Worm (Caenorhabditis elegans) whole organism, L1 larva: ENCODE data around the gene F09E5.8.
A peak's percentile ranks its signal among the peaks of the same experiment; 100 is the strongest.

Experiments
- F16B12.6 ChIP-seq: fragments of 150-350 bp; optimal IDR thresholded peaks from 2 replicates; lab custom pipeline; 2014; ENCODE audit warnings: missing biosample characterization, missing genetic modification characterization
- Y116A8C.19 ChIP-seq: sonication (generic microtip); optimal IDR thresholded peaks from 2 replicates; lab custom pipeline; 2016; ENCODE audit warnings: missing compliant biosample characterization, missing genetic modification characterization, borderline replicate concordance
- alr-1 ChIP-seq: fragments of 200-800 bp; sonication (Bioruptor generic); optimal IDR thresholded peaks from 2 replicates; lab custom pipeline; 2018; ENCODE audit warnings: borderline replicate concordance, mild to moderate bottlenecking, missing genetic modification characterization, missing compliant biosample characterization
- aly-2 ChIP-seq: fragments of 150-350 bp; optimal IDR thresholded peaks from 2 replicates; lab custom pipeline; 2014; ENCODE audit warnings: missing biosample characterization, missing genetic modification characterization
- blmp-1 ChIP-seq: fragments of 150-350 bp; optimal IDR thresholded peaks from 2 replicates; lab custom pipeline; 2014; ENCODE audit warnings: missing biosample characterization, missing genetic modification characterization
- ceh-63 ChIP-seq: fragments of 200-800 bp; sonication (Bioruptor generic); optimal IDR thresholded peaks from 2 replicates; lab custom pipeline; 2018; ENCODE audit warnings: mild to moderate bottlenecking, missing genetic modification characterization, missing compliant biosample characterization
- ceh-88 ChIP-seq: fragments of 200-800 bp; sonication (Bioruptor generic); IDR thresholded peaks from 2 replicates; pipeline ENCODE4 v1.3.6; 2022; ENCODE audit warnings: missing genetic modification characterization, missing compliant biosample characterization
- ces-1 ChIP-seq: fragments of 150-350 bp; optimal IDR thresholded peaks from 2 replicates; lab custom pipeline; 2014; ENCODE audit warnings: missing biosample characterization, missing genetic modification reagents, missing genetic modification characterization
- dsc-1 ChIP-seq: sonication (generic microtip); optimal IDR thresholded peaks from 2 replicates; lab custom pipeline; 2016; ENCODE audit warnings: mild to moderate bottlenecking, missing genetic modification characterization, missing compliant biosample characterization
- efl-1 ChIP-seq, 4 experiments: fragments of 150-350 bp; optimal IDR thresholded peaks in 3 of 4; peaks in 1 of 4; 1 replicate in 1 of 4; 2 replicates in 3 of 4; lab custom pipeline; 2014; ENCODE audit warnings: missing biosample characterization in 2 of 4, missing genetic modification characterization in 2 of 4, missing genetic modification reagents in 2 of 4
- efl-3 ChIP-seq: fragments of 200-800 bp; sonication (Bioruptor generic); optimal IDR thresholded peaks from 2 replicates; lab custom pipeline; 2018; ENCODE audit warnings: mild to moderate bottlenecking, missing genetic modification characterization, missing compliant biosample characterization
- egl-13 ChIP-seq: sonication (generic microtip); optimal IDR thresholded peaks from 2 replicates; lab custom pipeline; 2016; ENCODE audit warnings: missing genotype, missing genetic modification reagents, missing genetic modification characterization, missing compliant biosample characterization
- elt-2 ChIP-seq: sonication (generic microtip); optimal IDR thresholded peaks from 2 replicates; lab custom pipeline; 2016; ENCODE audit warnings: missing genetic modification characterization, mild to moderate bottlenecking, inconsistent platforms, missing compliant biosample characterization, missing genetic modification reagents
- elt-3 ChIP-seq, 6 experiments: fragments of 150-350 bp in 1 of 6; sonication (generic microtip); optimal IDR thresholded peaks; 2 replicates each; lab custom pipeline; 2017 to 2018; ENCODE audit warnings: missing biosample characterization in 6 of 6, missing genetic modification characterization in 6 of 6, inconsistent platforms in 1 of 6
- ets-5 ChIP-seq: fragments of 200-800 bp; sonication (Bioruptor generic); IDR thresholded peaks from 2 replicates; pipeline ENCODE4 v1.3.6; 2022; ENCODE audit warnings: missing genetic modification characterization, missing compliant biosample characterization
- fkh-8 ChIP-seq: sonication (generic microtip); optimal IDR thresholded peaks from 2 replicates; lab custom pipeline; 2016; ENCODE audit warnings: mild to moderate bottlenecking, missing genetic modification characterization, missing compliant biosample characterization
- fos-1 ChIP-seq: fragments of 150-350 bp; optimal IDR thresholded peaks from 2 replicates; lab custom pipeline; 2014; ENCODE audit warnings: missing biosample characterization, missing genetic modification characterization
- grh-1 ChIP-seq: fragments of 200-800 bp; sonication (Bioruptor generic); IDR thresholded peaks from 2 replicates; pipeline ENCODE4 v1.3.6; 2022; ENCODE audit warnings: missing genetic modification reagents, missing genetic modification characterization, missing compliant biosample characterization
- hpl-2 ChIP-seq: fragments of 150-350 bp; optimal IDR thresholded peaks from 2 replicates; lab custom pipeline; 2014; ENCODE audit warnings: missing biosample characterization, missing genetic modification reagents, missing genetic modification characterization
- jun-1 ChIP-seq: fragments of 150-350 bp; optimal IDR thresholded peaks from 2 replicates; lab custom pipeline; 2014; ENCODE audit warnings: missing biosample characterization, missing genetic modification reagents, missing genetic modification characterization
- lin-13 ChIP-seq: fragments of 150-350 bp; optimal IDR thresholded peaks from 2 replicates; lab custom pipeline; 2014; ENCODE audit warnings: missing biosample characterization, missing genetic modification reagents, missing genetic modification characterization
- lin-14 ChIP-seq: fragments of 200-800 bp; sonication (Bioruptor generic); optimal IDR thresholded peaks from 2 replicates; lab custom pipeline; 2018; ENCODE audit warnings: mild to moderate bottlenecking, missing genetic modification characterization, moderate library complexity, missing compliant biosample characterization
- lir-3 ChIP-seq: sonication (generic microtip); optimal IDR thresholded peaks from 2 replicates; lab custom pipeline; 2016; ENCODE audit warnings: mild to moderate bottlenecking, missing genetic modification characterization, moderate library complexity, missing compliant biosample characterization; ENCODE audit not compliant: poor library complexity
- lsy-2 ChIP-seq, 2 experiments: fragments of 150-350 bp; optimal IDR thresholded peaks; 2 replicates each; lab custom pipeline; 2014; ENCODE audit warnings: missing biosample characterization in 2 of 2, missing genetic modification characterization in 2 of 2
- mab-9 ChIP-seq: fragments of 200-800 bp; sonication (Bioruptor generic); IDR thresholded peaks from 2 replicates; pipeline ENCODE4 v1.3.6; 2022; ENCODE audit warnings: missing genetic modification reagents, missing genetic modification characterization, missing compliant biosample characterization
- mef-2 ChIP-seq: fragments of 150-350 bp; optimal IDR thresholded peaks from 2 replicates; lab custom pipeline; 2014; ENCODE audit warnings: missing biosample characterization, missing genetic modification characterization
- mep-1 ChIP-seq: fragments of 150-350 bp; optimal IDR thresholded peaks from 2 replicates; lab custom pipeline; 2014; ENCODE audit warnings: missing biosample characterization, missing genetic modification characterization
- nhr-12 ChIP-seq: sonication (generic microtip); optimal IDR thresholded peaks from 2 replicates; lab custom pipeline; 2017; ENCODE audit warnings: missing biosample characterization, missing genetic modification characterization
- nhr-20 ChIP-seq: sonication (generic microtip); optimal IDR thresholded peaks from 2 replicates; lab custom pipeline; 2016; ENCODE audit warnings: mild to moderate bottlenecking, missing genetic modification characterization, missing compliant biosample characterization
- nhr-237 ChIP-seq: fragments of 150-350 bp; optimal IDR thresholded peaks from 2 replicates; lab custom pipeline; 2014; ENCODE audit warnings: missing biosample characterization, missing genetic modification characterization
- nhr-28 ChIP-seq: fragments of 150-350 bp; optimal IDR thresholded peaks from 2 replicates; lab custom pipeline; 2014; ENCODE audit warnings: missing biosample characterization, missing genetic modification characterization
- nhr-47 ChIP-seq: sonication (generic microtip); optimal IDR thresholded peaks from 2 replicates; lab custom pipeline; 2016; ENCODE audit warnings: mild to moderate bottlenecking, missing genetic modification characterization, moderate library complexity, missing compliant biosample characterization
- nhr-71 ChIP-seq: sonication (generic microtip); optimal IDR thresholded peaks from 2 replicates; lab custom pipeline; 2016; ENCODE audit warnings: mild to moderate bottlenecking, missing genetic modification characterization, moderate library complexity, missing compliant biosample characterization
- nhr-84 ChIP-seq: sonication (generic microtip); optimal IDR thresholded peaks from 2 replicates; lab custom pipeline; 2017; ENCODE audit warnings: missing biosample characterization, missing genetic modification characterization
- nhr-85 ChIP-seq: sonication (generic microtip); peaks from one replicate; lab custom pipeline; 2016; ENCODE audit warnings: missing genetic modification characterization, inconsistent platforms, missing compliant biosample characterization
- nhr-90 ChIP-seq: sonication (generic microtip); optimal IDR thresholded peaks from 2 replicates; lab custom pipeline; 2016; ENCODE audit warnings: mild to moderate bottlenecking, missing genetic modification characterization, missing compliant biosample characterization; ENCODE audit not compliant: poor library complexity
- pag-3 ChIP-seq: sonication (generic microtip); optimal IDR thresholded peaks from 2 replicates; lab custom pipeline; 2017; ENCODE audit warnings: missing genetic modification characterization, mild to moderate bottlenecking, missing compliant biosample characterization, antibody characterized with exemption, borderline replicate concordance; ENCODE audit not compliant: insufficient read depth
- pax-3 ChIP-seq: fragments of 200-800 bp; sonication (Bioruptor generic); optimal IDR thresholded peaks from 2 replicates; lab custom pipeline; 2018; ENCODE audit warnings: mild to moderate bottlenecking, missing genetic modification characterization, moderate library complexity, missing compliant biosample characterization
- pqm-1 ChIP-seq: sonication (generic microtip); optimal IDR thresholded peaks from 3 replicates; lab custom pipeline; 2017; ENCODE audit warnings: missing biosample characterization, missing genetic modification characterization
- skn-1 ChIP-seq: fragments of 150-350 bp; optimal IDR thresholded peaks from 2 replicates; lab custom pipeline; 2014; ENCODE audit warnings: missing biosample characterization, missing genetic modification characterization
- snu-23 ChIP-seq: sonication (generic microtip); optimal IDR thresholded peaks from 2 replicates; lab custom pipeline; 2016; ENCODE audit warnings: missing genetic modification characterization, missing compliant biosample characterization
- sox-4 ChIP-seq: sonication (generic microtip); optimal IDR thresholded peaks from 2 replicates; lab custom pipeline; 2016; ENCODE audit warnings: missing genetic modification characterization, missing compliant biosample characterization
- swsn-7 ChIP-seq: sonication (generic microtip); optimal IDR thresholded peaks from 2 replicates; lab custom pipeline; 2016; ENCODE audit warnings: missing genetic modification characterization, missing compliant biosample characterization
- tlp-1 ChIP-seq: fragments of 150-350 bp; optimal IDR thresholded peaks from 2 replicates; lab custom pipeline; 2014; ENCODE audit warnings: missing biosample characterization, missing genetic modification characterization
- unc-62 ChIP-seq: fragments of 150-350 bp; optimal IDR thresholded peaks from 2 replicates; lab custom pipeline; 2014; ENCODE audit warnings: missing biosample characterization, missing genetic modification reagents, missing genetic modification characterization
- vab-15 ChIP-seq: sonication (generic microtip); optimal IDR thresholded peaks from 2 replicates; lab custom pipeline; 2017; ENCODE audit warnings: missing genotype, mild to moderate bottlenecking, missing genetic modification characterization, missing compliant biosample characterization
- zip-4 ChIP-seq: fragments of 200-800 bp; sonication (Bioruptor generic); optimal IDR thresholded peaks from 2 replicates; lab custom pipeline; 2018; ENCODE audit warnings: mild to moderate bottlenecking, missing genetic modification characterization, moderate library complexity, missing compliant biosample characterization
- ztf-11 ChIP-seq, 2 experiments: sonication (generic microtip); optimal IDR thresholded peaks; 2 replicates each; lab custom pipeline; 2016 to 2017; ENCODE audit warnings: missing genetic modification characterization in 2 of 2, missing biosample characterization in 1 of 2, missing compliant biosample characterization in 1 of 2
- ztf-4 ChIP-seq: fragments of 150-350 bp; optimal IDR thresholded peaks from 2 replicates; lab custom pipeline; 2014; ENCODE audit warnings: missing biosample characterization, missing genetic modification characterization

The F09E5.8 gene

ce11 chrII:5334628-5335027, 15.8 kb upstream of the F09E5.8 start (continued):
- TF ChIP-seq ztf-4 (peak; percentile 48), grh-1 (GFP tag; lab: Robert Waterston, UW) (no peak), nhr-71 (tag; lab: Kevin White, UChicago) (peak; percentile 68)

DNA sequence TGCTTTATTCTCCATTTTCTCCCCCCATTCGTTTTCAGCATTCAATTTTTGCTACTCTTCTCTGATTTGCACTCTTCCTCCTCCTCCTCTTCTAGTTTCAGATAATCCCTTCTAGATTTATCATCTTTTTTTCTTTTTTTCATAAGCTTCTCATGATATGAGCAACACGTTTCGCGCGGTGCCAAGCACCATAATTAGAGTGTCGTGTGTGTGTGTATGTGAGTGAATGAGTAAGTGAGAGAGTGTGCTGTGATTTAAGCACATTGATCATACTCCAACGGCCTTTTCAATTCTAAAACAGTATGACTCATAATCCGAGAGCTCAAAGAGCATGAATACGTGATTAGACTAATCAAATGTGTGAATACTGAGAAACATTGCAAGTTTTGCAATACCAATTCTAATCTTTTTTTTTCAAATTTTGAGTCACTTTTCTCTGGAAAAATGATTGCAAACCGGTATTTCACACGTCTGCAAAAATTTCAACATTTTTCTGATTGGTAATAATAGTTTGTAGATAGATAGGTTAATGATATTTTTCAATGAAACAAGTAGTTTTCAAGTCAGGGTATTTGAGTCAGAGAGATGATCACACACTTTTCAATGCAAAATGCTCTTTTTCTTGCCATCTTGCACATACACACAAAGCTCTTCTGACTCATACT, 15.0 kb upstream of the F09E5.8 start:
- TF ChIP-seq mep-1 (tag; lab: Kevin White, UChicago) (no peak), mab-9 (GFP tag; lab: Robert Waterston, UW) (no peak), efl-1 (optimal IDR thresholded peaks at IDR 0.05; lab: Kevin White, UChicago) (no peak), efl-1 (GFP tag; optimal IDR thresholded peaks at IDR 0.05 in 1 of 2; lab: Kevin White, UChicago) (peak in 1 of 2 experiments; percentile 38), nhr-71 (tag; lab: Kevin White, UChicago) (no peak), sox-4 (tag; lab: Kevin White, UChicago) (peak; percentile 14), elt-2 (tag; lab: Kevin White, UChicago) (no peak), mef-2 (peak; percentile 14), blmp-1 (no peak), pax-3 (tag; lab: Kevin White, UChicago) (peak; percentile 65), efl-3 (GFP tag; lab: Kevin White, UChicago) (no peak), vab-15 (no peak), ceh-88 (GFP tag; lab: Robert Waterston, UW) (0 out of 2 replicates have a peak, but pooled peaks have one; percentile 13), nhr-47 (peak; percentile 53), grh-1 (GFP tag; lab: Robert Waterston, UW) (no peak), lsy-2 (tag; optimal IDR thresholded peaks at IDR 0.05; lab: Kevin White, UChicago) (no peak), ces-1 (no peak), nhr-90 (no peak), ets-5 (no peak), fkh-8 (tag; lab: Kevin White, UChicago) (peak; percentile 85), ztf-11 (tag; optimal IDR thresholded peaks at IDR 0.05; lab: Kevin White, UChicago) (no peak), fos-1 (tag; lab: Kevin White, UChicago) (peak; percentile 58), dsc-1 (tag; lab: Kevin White, UChicago) (peak; percentile 95), nhr-84 (tag; lab: Kevin White, UChicago) (no peak), snu-23 (GFP tag; lab: Kevin White, UChicago) (no peak), egl-13 (tag; lab: Kevin White, UChicago) (no peak), aly-2 (tag; lab: Kevin White, UChicago) (peak; percentile 34), jun-1 (tag; lab: Kevin White, UChicago) (peak; percentile 58), nhr-237 (no peak), F16B12.6 (tag; lab: Kevin White, UChicago) (no peak), nhr-20 (tag; lab: Kevin White, UChicago) (no peak), nhr-12 (tag; lab: Kevin White, UChicago) (no peak), swsn-7 (tag; lab: Kevin White, UChicago) (no peak), nhr-85 (tag; lab: Kevin White, UChicago) (peak; percentile 42), lin-14 (GFP tag; lab: Kevin White, UChicago) (no peak), Y116A8C.19 (no peak), zip-4 (GFP tag; lab: Kevin White, UChicago) (peak; percentile 17), lin-13 (GFP tag; lab: Kevin White, UChicago) (no peak)
- TF ChIP-seq, all 84 proteins: peak for 13

DNA sequence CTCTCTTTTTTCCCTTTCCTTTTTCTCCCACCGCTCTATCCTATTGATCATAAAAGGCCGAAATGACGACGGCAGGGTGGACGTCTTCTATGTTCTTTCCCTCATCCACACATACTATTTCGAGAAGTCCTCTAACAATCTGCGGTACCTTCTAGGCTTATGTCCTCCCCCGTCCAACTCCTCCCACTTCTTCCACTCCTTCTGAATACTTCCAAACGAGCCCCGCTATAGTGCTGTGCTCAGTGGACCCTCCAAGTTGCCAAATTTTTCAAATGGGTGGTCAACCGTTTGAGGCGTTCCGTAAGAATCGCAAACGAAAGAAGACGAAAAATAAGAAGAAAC, 14.5 kb upstream of the F09E5.8 start:
- TF ChIP-seq blmp-1 (peak; percentile 94), skn-1 (no peak), pqm-1 (no peak), pag-3 (tag; lab: Kevin White, UChicago) (no peak), dsc-1 (tag; lab: Kevin White, UChicago) (no peak), hpl-2 (GFP tag; lab: Kevin White, UChicago) (no peak), unc-62 (GFP tag; lab: Kevin White, UChicago) (no peak), ceh-63 (GFP tag; lab: Kevin White, UChicago) (no peak), lsy-2 (tag; optimal IDR thresholded peaks at IDR 0.05; lab: Kevin White, UChicago) (peak; percentile 34 to 52), ceh-88 (GFP tag; lab: Robert Waterston, UW) (peak; percentile 44; the same call in 1 of the 2 replicates), nhr-28 (tag; lab: Kevin White, UChicago) (no peak), elt-3 (tag; optimal IDR thresholded peaks at IDR 0.05; lab: Kevin White, UChicago) (no peak), alr-1 (no peak), nhr-84 (tag; lab: Kevin White, UChicago) (no peak), tlp-1 (tag; lab: Kevin White, UChicago) (no peak), elt-2 (tag; lab: Kevin White, UChicago) (no peak), lir-3 (tag; lab: Kevin White, UChicago) (no peak), ets-5 (no peak)
